Fruit fly (Drosophila melanogaster): ENCODE data around the gene Ack.

- TF ChIP-seq CG8478 (optimal IDR thresholded peaks at IDR 0.05): no peak
- no peak for TF ChIP-seq CTCF (optimal IDR thresholded peaks at IDR 0.05)
These were observed 24.5 kb upstream of the Ack start for dm6 chr3L:4083442-4083841.

Measured in S2 (cell line).